Worm (Caenorhabditis elegans) whole organism, early embryonic: Measurements from ENCODE around the gene F28C6.8.

Experiments used
- B0310.2 ChIP-seq: sonication (generic microtip); optimal IDR thresholded peaks from 2 replicates; lab custom pipeline; 2016; ENCODE audit warnings: mild to moderate bottlenecking, missing genetic modification characterization, missing compliant biosample characterization
- F13C5.2 ChIP-seq: sonication (generic microtip); optimal IDR thresholded peaks from 2 replicates; lab custom pipeline; 2017; ENCODE audit warnings: mild to moderate bottlenecking, missing genetic modification characterization, inconsistent platforms, missing compliant biosample characterization
- aly-1 ChIP-seq: sonication (generic microtip); optimal IDR thresholded peaks from 2 replicates; lab custom pipeline; 2016; ENCODE audit warnings: missing genetic modification characterization, missing compliant biosample characterization
- ama-1 ChIP-seq: fragments of 150-350 bp; optimal IDR thresholded peaks from 2 replicates; lab custom pipeline; 2014
- ceh-13 ChIP-seq: fragments of 200-800 bp; sonication (Bioruptor generic); optimal IDR thresholded peaks from 2 replicates; lab custom pipeline; 2018; ENCODE audit warnings: mild to moderate bottlenecking, missing genetic modification characterization, missing compliant biosample characterization
- ceh-36 ChIP-seq: sonication (generic microtip); optimal IDR thresholded peaks from 2 replicates; lab custom pipeline; 2016; ENCODE audit warnings: missing genetic modification characterization, inconsistent platforms, missing compliant biosample characterization
- ets-7 ChIP-seq: sonication (generic microtip); optimal IDR thresholded peaks from 2 replicates; lab custom pipeline; 2016; ENCODE audit warnings: missing genotype, missing genetic modification characterization, missing compliant biosample characterization
- flt-1 ChIP-seq: fragments of 200-800 bp; sonication (Bioruptor generic); IDR thresholded peaks from 2 replicates; pipeline ENCODE4 v1.3.6; 2022; ENCODE audit warnings: missing genetic modification characterization, missing compliant biosample characterization
- hmbx-1 ChIP-seq: sonication (generic microtip); optimal IDR thresholded peaks from 2 replicates; lab custom pipeline; 2016; ENCODE audit warnings: mild to moderate bottlenecking, missing genetic modification characterization, missing compliant biosample characterization
- hmg-4 ChIP-seq: fragments of 200-800 bp; sonication (Bioruptor generic); optimal IDR thresholded peaks from 2 replicates; lab custom pipeline; 2018; ENCODE audit warnings: mild to moderate bottlenecking, missing genetic modification characterization, missing compliant biosample characterization
- hnd-1 ChIP-seq: sonication (generic microtip); optimal IDR thresholded peaks from 2 replicates; lab custom pipeline; 2016; ENCODE audit warnings: missing genetic modification characterization, missing compliant biosample characterization
- pes-1 ChIP-seq: fragments of 200-800 bp; sonication (Bioruptor generic); IDR thresholded peaks from 2 replicates; pipeline ENCODE4 v1.3.6; 2022; ENCODE audit warnings: missing genetic modification reagents, missing genetic modification characterization, missing compliant biosample characterization
- scrt-1 ChIP-seq: fragments of 200-800 bp; sonication (Bioruptor generic); IDR thresholded peaks from 2 replicates; pipeline ENCODE4 v1.3.6; 2022; ENCODE audit warnings: missing genetic modification characterization, missing compliant biosample characterization
- sea-1 ChIP-seq: fragments of 200-800 bp; sonication (Bioruptor generic); conservative IDR thresholded peaks from 2 replicates; pipeline ENCODE4 v1.3.6; 2022; ENCODE audit warnings: missing genetic modification characterization, missing compliant biosample characterization
- tbx-11 ChIP-seq: fragments of 200-800 bp; sonication (Bioruptor generic); IDR thresholded peaks from 2 replicates; pipeline ENCODE4 v1.3.6; 2022; ENCODE audit warnings: missing genetic modification characterization, missing compliant biosample characterization
- tbx-37 ChIP-seq: fragments of 200-800 bp; sonication (Bioruptor generic); conservative IDR thresholded peaks from 2 replicates; pipeline ENCODE4 v1.3.6; 2022; ENCODE audit warnings: missing genetic modification reagents, missing genetic modification characterization, missing compliant biosample characterization
- tra-4 ChIP-seq: sonication (generic microtip); optimal IDR thresholded peaks from 2 replicates; lab custom pipeline; 2017; ENCODE audit warnings: missing genetic modification characterization, missing compliant biosample characterization

Gene F28C6.8

DNA sequence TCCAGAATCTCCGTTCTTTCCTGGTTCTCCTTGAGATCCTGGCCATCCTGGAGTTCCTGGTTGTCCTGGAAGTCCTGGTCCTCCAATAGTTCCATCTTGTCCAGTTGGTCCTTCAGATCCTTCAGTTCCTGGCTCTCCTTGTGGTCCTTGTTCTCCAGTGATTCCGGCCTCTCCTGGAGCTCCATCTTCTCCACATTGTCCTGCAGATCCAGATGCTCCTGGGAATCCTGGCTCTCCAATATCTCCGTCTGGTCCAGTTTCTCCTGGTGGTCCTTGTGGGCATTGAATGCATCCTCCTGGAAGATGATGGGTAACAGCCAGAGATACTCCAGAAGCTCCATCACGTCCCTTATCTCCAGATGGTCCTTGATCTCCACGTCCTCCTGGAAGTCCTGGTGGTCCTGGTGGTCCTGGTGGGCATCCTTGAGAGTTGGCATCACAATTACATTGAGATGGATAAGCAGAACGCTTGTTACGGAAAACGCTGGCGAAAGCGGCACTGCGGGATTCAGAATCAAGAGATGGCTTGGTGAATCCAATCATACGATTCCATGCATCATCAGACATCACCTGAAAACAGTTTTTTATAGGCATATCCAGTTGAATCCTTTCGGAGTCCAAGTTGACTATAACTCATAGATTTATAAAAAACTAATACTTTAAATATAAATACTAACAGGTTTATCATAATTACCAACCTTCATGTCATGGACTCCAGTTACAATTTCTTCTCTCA lies 38.2 kb upstream of the F28C6.8 start:
- no peak for TF ChIP-seq ceh-36 (tag; lab: Kevin White, UChicago)
- 0 out of 2 replicates have a peak, but pooled peaks have one; percentile 30 for TF ChIP-seq sea-1

DNA sequence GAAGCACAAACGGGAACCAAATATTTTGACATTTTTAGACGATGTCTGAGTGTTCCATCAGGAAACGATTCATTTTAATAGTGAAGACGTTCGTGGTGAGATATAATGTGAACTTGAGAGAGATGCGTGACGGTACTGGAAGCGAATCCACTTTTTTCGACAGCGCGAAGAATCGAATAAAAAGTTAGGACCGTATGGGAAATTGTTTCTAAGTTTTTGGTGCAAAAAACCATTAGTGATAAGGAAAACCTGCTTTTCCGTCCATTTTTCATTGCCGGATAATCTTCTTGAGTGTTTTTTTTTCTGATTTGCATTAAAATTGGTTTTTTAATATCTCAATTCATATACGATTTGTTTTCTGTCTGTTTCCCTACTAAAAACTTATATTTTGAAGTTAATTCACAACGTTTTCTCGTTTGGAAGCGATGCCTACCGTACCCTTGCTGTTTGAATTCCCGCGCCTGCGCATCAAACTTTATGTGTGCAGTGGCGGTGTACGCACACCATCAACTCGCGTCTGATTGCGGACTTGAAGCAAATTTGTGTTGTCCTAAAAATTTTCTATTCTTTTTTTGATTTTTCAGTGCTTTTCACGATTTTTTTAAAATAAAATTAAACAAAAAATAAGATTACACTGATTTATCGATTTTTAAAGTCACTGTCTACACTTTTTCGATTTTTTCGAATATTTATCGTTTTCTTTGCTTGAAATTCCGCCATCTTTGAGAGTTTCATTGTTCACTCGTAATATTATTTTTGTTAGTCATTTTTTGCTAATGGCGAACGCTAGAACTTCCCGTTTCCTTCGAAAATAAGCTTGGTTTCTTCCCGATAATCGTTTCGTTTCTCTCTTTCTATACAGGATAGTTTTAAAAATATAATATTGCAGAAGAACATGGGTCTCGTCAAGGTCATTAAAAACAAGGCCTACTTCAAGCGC lies 37.3 kb upstream of the F28C6.8 start, which contains the start of the genes col-38 and rpl-5:
TSS of gene col-38 (minus strand) at position 51 of the 940 bp plus-strand sequence.
TSS of gene rpl-5 (plus strand) at position 890 of the 940 bp plus-strand sequence.
- peak; percentile 73 for TF ChIP-seq F13C5.2 (tag; lab: Kevin White, UChicago)
- peak; percentile 38; the same call in 1 of the 2 replicates for TF ChIP-seq flt-1 (GFP tag; lab: Robert Waterston, UW)
- peak; percentile 39 for TF ChIP-seq hmg-4 (GFP tag; lab: Kevin White, UChicago)
- TF ChIP-seq sea-1: no peak

DNA sequence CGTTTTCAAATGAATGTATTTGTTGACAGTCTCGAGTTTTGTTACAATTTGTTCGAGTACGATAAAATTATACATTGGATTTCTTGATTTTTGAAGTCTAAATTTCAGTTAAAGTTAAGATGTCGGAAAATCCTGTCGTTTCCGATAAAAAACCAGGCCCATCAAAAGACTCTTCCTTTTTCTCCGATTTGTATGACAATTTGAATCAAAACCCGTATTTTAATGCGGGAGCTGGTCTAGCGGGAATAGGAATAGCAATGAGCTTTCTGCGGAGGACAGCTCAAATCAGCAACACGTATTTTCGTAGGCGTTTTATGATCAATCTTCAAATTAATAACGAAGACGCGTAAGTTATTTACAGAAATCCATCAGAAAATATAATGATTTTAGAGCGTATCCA lies 35.7 kb upstream of the F28C6.8 start, which contains the start of gene bcs-1:
TSS of gene bcs-1 (plus strand) at position 109 of the 400 bp plus-strand sequence.
- no peak for TF ChIP-seq ceh-36 (tag; lab: Kevin White, UChicago)

DNA sequence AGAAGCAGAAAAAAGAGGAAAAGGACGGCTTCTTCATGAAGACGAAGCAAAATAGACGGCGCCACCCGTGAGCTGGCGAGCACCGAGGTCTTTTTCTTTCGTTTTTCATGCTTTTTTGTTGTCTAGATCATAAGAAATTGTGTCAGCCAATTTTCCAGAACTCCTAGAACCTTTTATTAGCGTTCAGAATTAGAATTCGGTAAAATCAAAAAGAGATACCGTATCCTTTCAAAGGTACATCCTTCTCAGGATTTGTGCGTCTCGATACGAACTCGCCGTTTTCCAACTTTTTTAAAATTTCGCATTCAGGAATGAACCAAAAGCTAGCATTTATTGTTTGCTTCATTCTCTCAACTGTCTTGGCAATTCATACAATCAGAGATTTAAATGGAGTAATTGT lies 33.6 kb upstream of the F28C6.8 start, which contains the start of gene F54C9.7:
TSS of gene F54C9.7 (plus strand) at position 301 of the 400 bp plus-strand sequence.
- TF ChIP-seq ets-7 (tag; lab: Kevin White, UChicago): no peak
- TF ChIP-seq ceh-36 (tag; lab: Kevin White, UChicago): no peak

DNA sequence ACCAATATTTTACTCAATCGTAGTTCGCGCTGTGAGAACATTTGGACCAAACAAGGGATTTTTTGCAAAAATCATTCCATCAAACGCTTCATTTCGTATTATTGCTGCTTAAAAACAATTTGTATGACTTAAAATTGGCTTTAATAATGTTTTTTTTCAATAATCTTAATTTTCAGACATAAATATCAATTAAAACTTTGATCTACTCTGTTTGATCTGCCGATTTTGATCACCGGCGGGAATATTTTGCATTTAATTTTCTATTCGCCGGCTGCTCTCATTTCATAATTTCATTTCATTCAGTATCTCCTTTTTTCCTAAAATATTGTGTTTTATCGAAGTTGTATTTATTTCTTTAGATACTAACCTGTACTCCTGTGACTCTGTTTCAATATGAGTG lies 31.5 kb upstream of the F28C6.8 start, which contains the start of gene puf-5:
TSS of gene puf-5 (plus strand) at position 358 of the 400 bp plus-strand sequence.
- TF ChIP-seq pes-1 (no peak), scrt-1 (GFP tag; lab: Robert Waterston, UW) (no peak), hmbx-1 (tag; lab: Kevin White, UChicago) (no peak), tbx-11 (GFP tag; lab: Robert Waterston, UW) (no peak), hnd-1 (no peak), tra-4 (no peak), hmg-4 (GFP tag; lab: Kevin White, UChicago) (no peak), ceh-13 (GFP tag; lab: Kevin White, UChicago) (no peak), B0310.2 (tag; lab: Kevin White, UChicago) (no peak), ets-7 (tag; lab: Kevin White, UChicago) (no peak), flt-1 (GFP tag; lab: Robert Waterston, UW) (no peak), ama-1 (lab: Kevin White, UChicago) (no peak), ceh-36 (tag; lab: Kevin White, UChicago) (no peak)

DNA sequence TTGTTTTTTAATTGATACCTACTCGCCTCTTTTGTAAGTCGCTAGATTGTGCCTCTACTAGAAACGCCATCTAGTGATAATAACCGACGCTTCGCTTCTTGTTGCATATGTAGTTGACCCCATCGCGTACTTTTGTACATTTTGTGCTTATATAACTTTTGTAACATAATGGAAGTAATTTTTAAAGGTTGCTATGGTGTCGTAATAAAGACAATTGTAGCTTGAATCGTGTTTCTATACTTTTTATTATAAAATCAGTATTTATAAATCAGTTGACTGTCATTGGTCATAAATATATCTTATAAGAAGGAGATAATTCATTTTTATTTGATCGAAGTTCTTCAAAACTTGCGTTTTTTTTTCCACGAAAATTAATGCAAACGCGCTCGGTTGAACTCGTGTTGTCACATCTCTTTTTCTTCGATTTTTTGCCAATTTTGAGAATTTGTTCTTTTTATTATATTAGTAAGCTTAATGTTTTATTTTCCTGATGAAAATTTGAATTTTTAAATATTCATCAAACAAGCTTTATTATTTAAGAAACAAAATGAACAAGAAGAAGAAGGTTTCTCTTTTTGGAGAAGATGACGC lies 29.0 kb upstream of the F28C6.8 start, which contains the start of gene F54C9.9:
TSS of gene F54C9.9 (plus strand) at position 541 of the 591 bp plus-strand sequence.
- no peak for TF ChIP-seq hmbx-1 (tag; lab: Kevin White, UChicago)
- no peak for TF ChIP-seq aly-1 (tag; lab: Kevin White, UChicago)
- no peak for TF ChIP-seq ets-7 (tag; lab: Kevin White, UChicago)
- TF ChIP-seq hmg-4 (GFP tag; lab: Kevin White, UChicago): no peak
- no peak for TF ChIP-seq tra-4
- TF ChIP-seq scrt-1 (GFP tag; lab: Robert Waterston, UW): no peak
- TF ChIP-seq tbx-11 (GFP tag; lab: Robert Waterston, UW): no peak
- TF ChIP-seq pes-1: no peak
- TF ChIP-seq ceh-36 (tag; lab: Kevin White, UChicago): no peak

DNA sequence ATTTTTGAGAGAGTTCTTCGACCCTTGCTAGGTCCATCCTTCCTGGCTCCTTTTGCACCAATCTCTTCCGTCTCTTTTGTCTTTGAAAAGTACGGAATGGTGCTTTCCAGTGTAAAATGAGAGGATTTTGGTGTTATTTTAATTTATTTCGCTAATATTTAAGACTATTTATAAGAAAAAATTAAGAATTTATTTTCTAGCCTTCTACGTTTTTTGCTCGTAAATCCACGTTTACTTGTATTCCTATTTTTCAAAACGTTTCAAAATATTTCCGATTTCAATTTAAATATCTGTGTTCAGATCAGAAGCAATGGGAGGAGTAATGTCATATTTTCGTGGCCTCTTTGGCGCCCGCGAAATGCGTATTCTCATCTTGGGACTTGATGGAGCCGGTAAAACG lies 24.9 kb upstream of the F28C6.8 start, which contains the start of gene arl-1:
TSS of gene arl-1 (plus strand) at position 301 of the 400 bp plus-strand sequence.
- TF ChIP-seq tra-4 (no peak), tbx-37 (GFP tag; lab: Robert Waterston, UW) (no peak), flt-1 (GFP tag; lab: Robert Waterston, UW) (no peak), F13C5.2 (tag; lab: Kevin White, UChicago) (no peak), ceh-13 (GFP tag; lab: Kevin White, UChicago) (no peak), tbx-11 (GFP tag; lab: Robert Waterston, UW) (no peak), aly-1 (tag; lab: Kevin White, UChicago) (no peak), hmbx-1 (tag; lab: Kevin White, UChicago) (no peak), B0310.2 (tag; lab: Kevin White, UChicago) (no peak), ama-1 (lab: Kevin White, UChicago) (no peak), hnd-1 (no peak), sea-1 (no peak), ets-7 (tag; lab: Kevin White, UChicago) (no peak), scrt-1 (GFP tag; lab: Robert Waterston, UW) (no peak), pes-1 (no peak)
